Fruit fly (Drosophila melanogaster) whole organism: Measurements from ENCODE around the gene dikar.

ENCODE experiments used
- CG8478 ChIP-seq: fragments of >200 bp; optimal IDR thresholded peaks from 2 replicates; lab custom pipeline; 2018; ENCODE audit warnings: inconsistent platforms
- Dll ChIP-seq: fragments of >200 bp; optimal IDR thresholded peaks from 2 replicates; lab custom pipeline; 2017
- pan ChIP-seq: fragments of >200 bp; optimal IDR thresholded peaks from 2 replicates; lab custom pipeline; 2017
- psq ChIP-seq: fragments of >200 bp; optimal IDR thresholded peaks from 2 replicates; lab custom pipeline; 2017

- TF ChIP-seq pan = no peak
- TF ChIP-seq psq (lab: Kevin White, UChicago) = no peak
- TF ChIP-seq Dll = no peak
- no peak for TF ChIP-seq CG8478
These were observed 42.0 kb upstream of the dikar start for dm6 chr3L:6784635-6785606.
